Fruit fly (Drosophila melanogaster) whole organism, prepupa: ENCODE results near the gene CG13693.
A peak's percentile ranks its signal among the peaks of the same experiment; 100 is the strongest.

ENCODE experiments used
- CG10631 ChIP-seq: fragments of 200-800 bp; sonication (Bioruptor generic); optimal IDR thresholded peaks from 2 replicates; lab custom pipeline; 2016; ENCODE audit warnings: missing biosample characterization, missing genetic modification characterization
- CG10669 ChIP-seq: fragments of 200-800 bp; sonication (Bioruptor generic); optimal IDR thresholded peaks from 3 replicates; lab custom pipeline; 2018; ENCODE audit warnings: missing biosample characterization, mild to moderate bottlenecking, missing genetic modification characterization, moderate library complexity
- CG11762 ChIP-seq: fragments of 200-800 bp; sonication (Bioruptor generic); optimal IDR thresholded peaks from 3 replicates; lab custom pipeline; 2016; ENCODE audit warnings: missing biosample characterization, missing genetic modification characterization; ENCODE audit not compliant: insufficient read depth
- CG11902 ChIP-seq: fragments of 200-800 bp; sonication (Bioruptor generic); optimal IDR thresholded peaks from 3 replicates; lab custom pipeline; 2016; ENCODE audit warnings: missing biosample characterization, missing genetic modification characterization
- CG16779 ChIP-seq: fragments of 200-800 bp; sonication (Bioruptor generic); optimal IDR thresholded peaks from 3 replicates; lab custom pipeline; 2017; ENCODE audit warnings: missing biosample characterization, mild to moderate bottlenecking, missing genetic modification characterization
- CG3032 ChIP-seq: fragments of 200-800 bp; optimal IDR thresholded peaks from 2 replicates; lab custom pipeline; 2019; ENCODE audit warnings: missing biosample characterization, mild to moderate bottlenecking, missing genetic modification characterization, moderate library complexity
- CG31627 ChIP-seq: fragments of 200-800 bp; sonication (Bioruptor generic); optimal IDR thresholded peaks from 3 replicates; lab custom pipeline; 2016; ENCODE audit warnings: missing biosample characterization, missing genetic modification characterization
- CG32006 ChIP-seq: fragments of 200-800 bp; sonication (Bioruptor generic); optimal IDR thresholded peaks from 3 replicates; lab custom pipeline; 2017; ENCODE audit warnings: missing biosample characterization, mild to moderate bottlenecking, missing genetic modification characterization
- CG34406 ChIP-seq: fragments of 200-800 bp; sonication (Bioruptor generic); optimal IDR thresholded peaks from 3 replicates; lab custom pipeline; 2016; ENCODE audit warnings: missing biosample characterization, missing genetic modification characterization
- CG4318 ChIP-seq: fragments of 200-800 bp; sonication (Bioruptor generic); optimal IDR thresholded peaks from 3 replicates; lab custom pipeline; 2017; ENCODE audit warnings: missing biosample characterization, mild to moderate bottlenecking, missing genetic modification characterization
- CG6163 ChIP-seq: fragments of 200-800 bp; sonication (Bioruptor generic); IDR thresholded peaks from 3 replicates; pipeline ENCODE4 v1.3.6; 2022; ENCODE audit warnings: missing biosample characterization, missing genetic modification characterization
- CG6276 ChIP-seq: fragments of 200-800 bp; sonication (Bioruptor generic); optimal IDR thresholded peaks from 2 replicates; lab custom pipeline; 2017; ENCODE audit warnings: missing biosample characterization, mild to moderate bottlenecking, missing genetic modification characterization
- CG6792 ChIP-seq: fragments of 200-800 bp; sonication (Bioruptor generic); optimal IDR thresholded peaks from 3 replicates; lab custom pipeline; 2016; ENCODE audit warnings: missing biosample characterization, missing genetic modification characterization
- CG6808 ChIP-seq: fragments of 200-800 bp; sonication (Bioruptor generic); optimal IDR thresholded peaks from 3 replicates; lab custom pipeline; 2017; ENCODE audit warnings: missing biosample characterization, missing genetic modification characterization, mild to moderate bottlenecking, moderate library complexity, missing genetic modification reagents
- CG8119 ChIP-seq: fragments of 200-800 bp; sonication (Bioruptor generic); IDR thresholded peaks from 3 replicates; pipeline ENCODE4 v1.3.6; 2022; ENCODE audit warnings: missing biosample characterization, missing genetic modification characterization
- CG8632 ChIP-seq: fragments of 200-800 bp; sonication (Bioruptor generic); optimal IDR thresholded peaks from 3 replicates; lab custom pipeline; 2016; ENCODE audit warnings: missing biosample characterization, missing genetic modification characterization
- Eip93F ChIP-seq: fragments of 200-800 bp; sonication (Bioruptor generic); optimal IDR thresholded peaks from 2 replicates; lab custom pipeline; 2016; ENCODE audit warnings: missing biosample characterization, mild to moderate bottlenecking, missing genetic modification characterization
- Ets21C ChIP-seq: fragments of 200-800 bp; sonication (Bioruptor generic); optimal IDR thresholded peaks from 3 replicates; lab custom pipeline; 2016; ENCODE audit warnings: missing biosample characterization, missing genetic modification characterization
- Ets96B ChIP-seq: fragments of 200-800 bp; optimal IDR thresholded peaks from 2 replicates; lab custom pipeline; 2019; ENCODE audit warnings: missing biosample characterization, mild to moderate bottlenecking, missing genetic modification characterization, moderate library complexity
- Gug ChIP-seq: fragments of 200-800 bp; sonication (Bioruptor generic); IDR thresholded peaks from 2 replicates; pipeline ENCODE4 v1.3.6; 2022; ENCODE audit warnings: missing biosample characterization, missing genetic modification characterization
- Hr38 ChIP-seq: sonication (Bioruptor generic); optimal IDR thresholded peaks from 2 replicates; lab custom pipeline; 2016; ENCODE audit warnings: missing biosample characterization, missing genetic modification characterization
- Hr39 ChIP-seq: fragments of 200-800 bp; sonication (Bioruptor generic); optimal IDR thresholded peaks from 2 replicates; lab custom pipeline; 2016; ENCODE audit warnings: missing biosample characterization, missing genetic modification characterization
- Hr4 ChIP-seq: fragments of 200-800 bp; sonication (Bioruptor generic); optimal IDR thresholded peaks from 3 replicates; lab custom pipeline; 2016; ENCODE audit warnings: missing biosample characterization, missing genetic modification characterization
- Lpt ChIP-seq: fragments of 200-800 bp; sonication (Bioruptor generic); optimal IDR thresholded peaks from 3 replicates; lab custom pipeline; 2016; ENCODE audit warnings: missing biosample characterization, missing genetic modification characterization
- Met ChIP-seq: fragments of 200-800 bp; sonication (Bioruptor generic); optimal IDR thresholded peaks from 3 replicates; lab custom pipeline; 2016; ENCODE audit warnings: missing biosample characterization, missing genetic modification characterization
- OdsH ChIP-seq: fragments of 200-800 bp; sonication (Bioruptor generic); optimal IDR thresholded peaks from 3 replicates; lab custom pipeline; 2016; ENCODE audit warnings: missing biosample characterization, missing genetic modification characterization
- Smox ChIP-seq: fragments of 200-800 bp; sonication (Bioruptor generic); optimal IDR thresholded peaks from 3 replicates; lab custom pipeline; 2016; ENCODE audit warnings: missing biosample characterization, missing genetic modification characterization
- Sox15 ChIP-seq: fragments of 200-800 bp; sonication (Bioruptor generic); optimal IDR thresholded peaks from 3 replicates; lab custom pipeline; 2016; ENCODE audit warnings: missing biosample characterization, missing genetic modification characterization
- achi ChIP-seq: fragments of 200-800 bp; sonication (Bioruptor generic); optimal IDR thresholded peaks from 3 replicates; lab custom pipeline; 2016; ENCODE audit warnings: missing biosample characterization, missing genetic modification characterization
- acj6 ChIP-seq: fragments of 200-800 bp; sonication (Bioruptor generic); optimal IDR thresholded peaks from 3 replicates; lab custom pipeline; 2016; ENCODE audit warnings: missing biosample characterization, missing genetic modification characterization
- cyc ChIP-seq: fragments of 200-800 bp; sonication (Bioruptor generic); optimal IDR thresholded peaks from 3 replicates; lab custom pipeline; 2016; ENCODE audit warnings: missing biosample characterization, missing genetic modification characterization
- eg ChIP-seq: fragments of 200-800 bp; sonication (Bioruptor generic); IDR thresholded peaks from 3 replicates; pipeline ENCODE4 v1.3.6; 2022; ENCODE audit warnings: missing biosample characterization, missing genetic modification characterization
- esn ChIP-seq: fragments of 200-800 bp; sonication (Bioruptor generic); optimal IDR thresholded peaks from 2 replicates; lab custom pipeline; 2016; ENCODE audit warnings: missing biosample characterization, mild to moderate bottlenecking, missing genetic modification characterization, moderate library complexity
- fd59A ChIP-seq: fragments of 200-800 bp; sonication (Bioruptor generic); optimal IDR thresholded peaks from 2 replicates; lab custom pipeline; 2017; ENCODE audit warnings: missing biosample characterization, mild to moderate bottlenecking, missing genetic modification characterization, missing genetic modification reagents
- fd85E ChIP-seq: fragments of 200-800 bp; sonication (Bioruptor generic); optimal IDR thresholded peaks from 3 replicates; lab custom pipeline; 2016; ENCODE audit warnings: missing biosample characterization, missing genetic modification characterization
- fkh ChIP-seq: fragments of 200-800 bp; sonication (Bioruptor generic); optimal IDR thresholded peaks from 3 replicates; lab custom pipeline; 2017; ENCODE audit warnings: missing biosample characterization, mild to moderate bottlenecking, missing genetic modification characterization, moderate library complexity
- lz ChIP-seq: fragments of 200-800 bp; sonication (Bioruptor generic); optimal IDR thresholded peaks from 3 replicates; lab custom pipeline; 2016; ENCODE audit warnings: missing biosample characterization, missing genetic modification characterization
- net ChIP-seq: fragments of 200-800 bp; sonication (Bioruptor generic); optimal IDR thresholded peaks from 3 replicates; lab custom pipeline; 2016; ENCODE audit warnings: missing biosample characterization, missing genetic modification characterization
- salr ChIP-seq, 2 experiments: fragments of 200-800 bp; sonication (Bioruptor generic); optimal IDR thresholded peaks; 3 replicates each; lab custom pipeline; 2016 to 2018; ENCODE audit warnings: missing biosample characterization in 2 of 2, missing genetic modification characterization in 2 of 2, mild to moderate bottlenecking in 1 of 2
- ss ChIP-seq, 2 experiments: fragments of 200-800 bp; sonication (Bioruptor generic); optimal IDR thresholded peaks; 2 replicates in 1 of 2; 3 replicates in 1 of 2; lab custom pipeline; 2017 to 2018; ENCODE audit warnings: mild to moderate bottlenecking in 2 of 2, missing biosample characterization in 2 of 2, missing genetic modification characterization in 2 of 2, moderate library complexity in 1 of 2
- topi ChIP-seq: fragments of 200-800 bp; sonication (Bioruptor generic); optimal IDR thresholded peaks from 3 replicates; lab custom pipeline; 2016; ENCODE audit warnings: missing biosample characterization, missing genetic modification characterization

The CG13693 gene

DNA sequence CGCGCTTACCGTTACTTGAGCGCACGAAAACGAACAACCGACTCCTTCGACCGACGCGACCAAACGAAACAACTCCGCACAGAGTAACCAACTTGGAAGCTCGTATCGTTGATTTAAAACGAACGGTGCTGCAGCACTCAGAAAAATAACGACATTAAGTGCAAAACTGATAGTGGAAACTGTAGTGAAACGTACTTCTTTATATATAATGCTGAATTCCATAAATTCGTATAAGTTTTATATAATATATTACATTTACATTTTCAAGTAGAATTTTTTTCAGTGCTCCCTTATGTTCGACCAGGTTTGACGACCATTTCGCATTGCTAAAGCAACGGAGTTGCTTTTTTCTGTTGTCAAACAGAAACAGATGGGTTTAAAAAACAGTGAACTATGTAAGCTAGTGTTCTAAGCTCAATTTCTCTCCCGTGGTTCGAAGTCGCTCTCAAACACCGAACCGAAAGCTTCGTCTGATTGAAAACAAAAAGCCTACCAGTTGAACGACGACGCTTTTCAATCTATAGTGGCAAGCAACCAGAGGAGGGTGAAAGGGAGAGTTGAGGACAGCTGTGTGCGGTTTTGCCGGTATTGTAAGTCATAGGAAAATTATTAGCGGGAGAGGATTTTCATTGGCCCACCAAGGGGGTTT is 35.3 kb downstream of the CG13693 start, which contains the start of gene CG17075 (continued):
- TF ChIP-seq Ets21C (GFP tag; lab: Kevin White, UChicago) (no peak), CG8632 (peak; percentile 78), CG6808 (peak; percentile 71), ss (GFP tag; optimal IDR thresholded peaks at IDR 0.05; lab: Kevin White, UChicago) (peak; percentile 73 to 82), CG11902 (peak; percentile 61), CG34406 (peak; percentile 80), achi (GFP tag; lab: Kevin White, UChicago) (peak; percentile 89), Lpt (peak; percentile 89), CG6792 (GFP tag; lab: Kevin White, UChicago) (peak; percentile 82), cyc (GFP tag; lab: Kevin White, UChicago) (peak; percentile 77), Ets96B (tag; lab: Kevin White, UChicago) (peak; percentile 87), acj6 (GFP tag; lab: Kevin White, UChicago) (peak; percentile 86), Hr39 (GFP tag; lab: Kevin White, UChicago) (peak; percentile 61), Hr4 (GFP tag; lab: Kevin White, UChicago) (peak; percentile 95), Hr38 (GFP tag; lab: Kevin White, UChicago) (no peak), esn (GFP tag; lab: Kevin White, UChicago) (peak; percentile 88), Met (GFP tag; lab: Kevin White, UChicago) (no peak), Gug (GFP tag; lab: Robert Waterston, UW) (peak; percentile 92), Smox (no peak), fd59A (peak; percentile 72), CG3032 (tag; lab: Kevin White, UChicago) (peak; percentile 79), CG6163 (GFP tag; lab: Robert Waterston, UW) (peak; percentile 96), fkh (GFP tag; lab: Kevin White, UChicago) (peak; percentile 67), Eip93F (GFP tag; lab: Kevin White, UChicago) (no peak), CG10631 (GFP tag; lab: Kevin White, UChicago) (peak; percentile 87), CG31627 (GFP tag; lab: Kevin White, UChicago) (peak; percentile 69), eg (GFP tag; lab: Robert Waterston, UW) (peak; percentile 97), CG11762 (GFP tag; lab: Kevin White, UChicago) (peak; percentile 82), lz (GFP tag; lab: Kevin White, UChicago) (peak; percentile 75), CG16779 (tag; lab: Kevin White, UChicago) (peak; percentile 89), CG4318 (GFP tag; lab: Kevin White, UChicago) (no peak), Sox15 (GFP tag; lab: Kevin White, UChicago) (peak; percentile 65)

DNA sequence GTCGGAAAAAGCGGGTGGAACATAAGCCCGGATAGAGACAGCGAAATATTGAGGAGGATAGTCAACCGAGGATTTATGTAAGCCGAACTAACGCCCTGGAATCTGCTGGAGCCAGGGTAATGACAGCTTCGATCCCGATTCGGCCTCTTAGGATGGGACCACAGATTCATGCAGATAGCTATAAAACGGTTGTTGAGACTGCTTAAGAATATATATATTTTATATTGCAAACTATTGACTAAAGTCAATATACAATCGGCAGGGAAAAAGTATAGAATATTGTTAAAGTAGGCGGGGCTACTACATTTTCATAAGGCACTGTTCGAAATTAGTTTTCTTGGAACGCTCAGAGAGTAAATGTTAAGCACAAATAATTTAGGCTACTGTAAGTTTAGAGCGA is 36.5 kb downstream of the CG13693 start, which contains the start of gene CG3345:
Gene CG3345, plus strand, starts transcription at position 301 of the 400 bp plus-strand sequence.
- TF ChIP-seq fd85E (GFP tag; lab: Kevin White, UChicago) (no peak), CG11902 (no peak), lz (GFP tag; lab: Kevin White, UChicago) (no peak), esn (GFP tag; lab: Kevin White, UChicago) (no peak), achi (GFP tag; lab: Kevin White, UChicago) (no peak), net (no peak), ss (GFP tag; optimal IDR thresholded peaks at IDR 0.05; lab: Kevin White, UChicago) (no peak), cyc (GFP tag; lab: Kevin White, UChicago) (no peak), Lpt (no peak), salr (GFP tag; optimal IDR thresholded peaks at IDR 0.05; lab: Kevin White, UChicago) (no peak), eg (GFP tag; lab: Robert Waterston, UW) (no peak), CG34406 (no peak), CG10669 (GFP tag; lab: Kevin White, UChicago) (no peak), OdsH (no peak), CG8119 (GFP tag; lab: Robert Waterston, UW) (no peak), CG16779 (tag; lab: Kevin White, UChicago) (no peak), CG32006 (no peak), CG6276 (GFP tag; lab: Kevin White, UChicago) (no peak), topi (GFP tag; lab: Kevin White, UChicago) (no peak), CG11762 (GFP tag; lab: Kevin White, UChicago) (no peak)
